Worm (Caenorhabditis elegans) whole organism, early embryonic: ENCODE measurements around the gene C07G3.10.

Source experiments
- B0310.2 ChIP-seq: sonication (generic microtip); optimal IDR thresholded peaks from 2 replicates; lab custom pipeline; 2016; ENCODE audit warnings: mild to moderate bottlenecking, missing genetic modification characterization, missing compliant biosample characterization
- F13C5.2 ChIP-seq: sonication (generic microtip); optimal IDR thresholded peaks from 2 replicates; lab custom pipeline; 2017; ENCODE audit warnings: mild to moderate bottlenecking, missing genetic modification characterization, inconsistent platforms, missing compliant biosample characterization
- aly-1 ChIP-seq: sonication (generic microtip); optimal IDR thresholded peaks from 2 replicates; lab custom pipeline; 2016; ENCODE audit warnings: missing genetic modification characterization, missing compliant biosample characterization
- ama-1 ChIP-seq: fragments of 150-350 bp; optimal IDR thresholded peaks from 2 replicates; lab custom pipeline; 2014
- ceh-13 ChIP-seq: fragments of 200-800 bp; sonication (Bioruptor generic); optimal IDR thresholded peaks from 2 replicates; lab custom pipeline; 2018; ENCODE audit warnings: mild to moderate bottlenecking, missing genetic modification characterization, missing compliant biosample characterization
- ceh-36 ChIP-seq: sonication (generic microtip); optimal IDR thresholded peaks from 2 replicates; lab custom pipeline; 2016; ENCODE audit warnings: missing genetic modification characterization, inconsistent platforms, missing compliant biosample characterization
- ets-7 ChIP-seq: sonication (generic microtip); optimal IDR thresholded peaks from 2 replicates; lab custom pipeline; 2016; ENCODE audit warnings: missing genotype, missing genetic modification characterization, missing compliant biosample characterization
- flt-1 ChIP-seq: fragments of 200-800 bp; sonication (Bioruptor generic); IDR thresholded peaks from 2 replicates; pipeline ENCODE4 v1.3.6; 2022; ENCODE audit warnings: missing genetic modification characterization, missing compliant biosample characterization
- hmbx-1 ChIP-seq: sonication (generic microtip); optimal IDR thresholded peaks from 2 replicates; lab custom pipeline; 2016; ENCODE audit warnings: mild to moderate bottlenecking, missing genetic modification characterization, missing compliant biosample characterization
- hmg-4 ChIP-seq: fragments of 200-800 bp; sonication (Bioruptor generic); optimal IDR thresholded peaks from 2 replicates; lab custom pipeline; 2018; ENCODE audit warnings: mild to moderate bottlenecking, missing genetic modification characterization, missing compliant biosample characterization
- hnd-1 ChIP-seq: sonication (generic microtip); optimal IDR thresholded peaks from 2 replicates; lab custom pipeline; 2016; ENCODE audit warnings: missing genetic modification characterization, missing compliant biosample characterization
- pes-1 ChIP-seq: fragments of 200-800 bp; sonication (Bioruptor generic); IDR thresholded peaks from 2 replicates; pipeline ENCODE4 v1.3.6; 2022; ENCODE audit warnings: missing genetic modification reagents, missing genetic modification characterization, missing compliant biosample characterization
- scrt-1 ChIP-seq: fragments of 200-800 bp; sonication (Bioruptor generic); IDR thresholded peaks from 2 replicates; pipeline ENCODE4 v1.3.6; 2022; ENCODE audit warnings: missing genetic modification characterization, missing compliant biosample characterization
- sea-1 ChIP-seq: fragments of 200-800 bp; sonication (Bioruptor generic); conservative IDR thresholded peaks from 2 replicates; pipeline ENCODE4 v1.3.6; 2022; ENCODE audit warnings: missing genetic modification characterization, missing compliant biosample characterization
- tbx-11 ChIP-seq: fragments of 200-800 bp; sonication (Bioruptor generic); IDR thresholded peaks from 2 replicates; pipeline ENCODE4 v1.3.6; 2022; ENCODE audit warnings: missing genetic modification characterization, missing compliant biosample characterization
- tbx-37 ChIP-seq: fragments of 200-800 bp; sonication (Bioruptor generic); conservative IDR thresholded peaks from 2 replicates; pipeline ENCODE4 v1.3.6; 2022; ENCODE audit warnings: missing genetic modification reagents, missing genetic modification characterization, missing compliant biosample characterization
- tra-4 ChIP-seq: sonication (generic microtip); optimal IDR thresholded peaks from 2 replicates; lab custom pipeline; 2017; ENCODE audit warnings: missing genetic modification characterization, missing compliant biosample characterization

The C07G3.10 gene

ce11 chrV:3523262-3523661, 21.2 kb downstream of the C07G3.10 start, which contains the start of gene irg-1:
TSS of gene irg-1 (plus strand) at chrV:3523587.
- TF ChIP-seq tbx-11 (GFP tag; lab: Robert Waterston, UW) (no peak), scrt-1 (GFP tag; lab: Robert Waterston, UW) (no peak), tbx-37 (GFP tag; lab: Robert Waterston, UW) (no peak), ceh-13 (GFP tag; lab: Kevin White, UChicago) (no peak), tra-4 (tag; lab: Kevin White, UChicago) (no peak), ets-7 (tag; lab: Kevin White, UChicago) (no peak), hmbx-1 (no peak), ceh-36 (tag; lab: Kevin White, UChicago) (no peak), hmg-4 (GFP tag; lab: Kevin White, UChicago) (no peak), aly-1 (tag; lab: Kevin White, UChicago) (no peak), hnd-1 (tag; lab: Kevin White, UChicago) (no peak), B0310.2 (tag; lab: Kevin White, UChicago) (no peak), pes-1 (no peak), F13C5.2 (tag; lab: Kevin White, UChicago) (no peak), sea-1 (no peak), ama-1 (lab: Kevin White, UChicago) (no peak), flt-1 (GFP tag; lab: Robert Waterston, UW) (no peak)

- TF ChIP-seq pes-1 (no peak), hmbx-1 (no peak), ama-1 (lab: Kevin White, UChicago) (no peak), hnd-1 (tag; lab: Kevin White, UChicago) (no peak), aly-1 (tag; lab: Kevin White, UChicago) (no peak), B0310.2 (tag; lab: Kevin White, UChicago) (no peak), hmg-4 (GFP tag; lab: Kevin White, UChicago) (no peak)
Measured at ce11 chrV:3524970-3525369, 22.9 kb downstream of the C07G3.10 start, which contains the start of gene T24A6.7. TSS of gene T24A6.7 (plus strand) at chrV:3525270.

ce11 chrV:3526882-3527281, 24.8 kb downstream of the C07G3.10 start, which contains the start of gene str-260:
TSS of gene str-260 (plus strand) at chrV:3527182.
- TF ChIP-seq hnd-1 (tag; lab: Kevin White, UChicago) (no peak), ceh-36 (tag; lab: Kevin White, UChicago) (no peak), F13C5.2 (tag; lab: Kevin White, UChicago) (no peak), ceh-13 (GFP tag; lab: Kevin White, UChicago) (no peak), hmbx-1 (no peak)

DNA sequence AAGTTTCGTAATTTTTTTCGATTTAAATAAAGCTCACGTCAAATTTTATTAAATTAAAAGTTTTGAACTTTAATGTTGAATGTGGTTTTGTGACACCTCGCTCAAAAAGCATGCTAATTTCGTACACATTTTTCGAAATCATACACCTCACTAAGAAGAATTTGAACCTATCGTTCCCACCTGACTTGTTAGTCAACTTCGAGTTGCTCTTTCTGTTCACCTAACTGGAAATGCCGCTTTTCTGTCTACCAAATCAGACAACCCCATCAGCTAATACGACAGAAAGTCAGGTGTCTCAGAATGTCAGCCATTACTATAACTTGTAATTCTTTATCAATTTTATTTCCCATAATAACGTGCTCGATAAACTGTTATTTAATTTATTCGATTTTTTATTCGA, 28.3 kb downstream of the C07G3.10 start, which contains the start of gene srbc-66:
Gene srbc-66, plus strand, starts transcription at position 301 of the 400 bp plus-strand sequence.
- TF ChIP-seq ama-1 (lab: Kevin White, UChicago): no peak
- no peak for TF ChIP-seq hmg-4 (GFP tag; lab: Kevin White, UChicago)
- no peak for TF ChIP-seq ceh-36 (tag; lab: Kevin White, UChicago)
- TF ChIP-seq tbx-11 (GFP tag; lab: Robert Waterston, UW): no peak
- no peak for TF ChIP-seq flt-1 (GFP tag; lab: Robert Waterston, UW)
- no peak for TF ChIP-seq F13C5.2 (tag; lab: Kevin White, UChicago)
- no peak for TF ChIP-seq aly-1 (tag; lab: Kevin White, UChicago)
- no peak for TF ChIP-seq pes-1
- no peak for TF ChIP-seq hmbx-1
- no peak for TF ChIP-seq scrt-1 (GFP tag; lab: Robert Waterston, UW)
- no peak for TF ChIP-seq ceh-13 (GFP tag; lab: Kevin White, UChicago)
- TF ChIP-seq B0310.2 (tag; lab: Kevin White, UChicago): no peak
- TF ChIP-seq tbx-37 (GFP tag; lab: Robert Waterston, UW): no peak
- no peak for TF ChIP-seq ets-7 (tag; lab: Kevin White, UChicago)
- TF ChIP-seq tra-4 (tag; lab: Kevin White, UChicago): no peak
- no peak for TF ChIP-seq sea-1

ce11 chrV:3535260-3535659, 33.2 kb downstream of the C07G3.10 start, which contains the start of gene nhr-221:
TSS of gene nhr-221 (minus strand) at chrV:3535360.
- no peak for TF ChIP-seq sea-1
- TF ChIP-seq flt-1 (GFP tag; lab: Robert Waterston, UW): no peak
- TF ChIP-seq pes-1: no peak
- no peak for TF ChIP-seq ceh-13 (GFP tag; lab: Kevin White, UChicago)
- no peak for TF ChIP-seq ama-1 (lab: Kevin White, UChicago)
- TF ChIP-seq ceh-36 (tag; lab: Kevin White, UChicago): no peak

- no peak for TF ChIP-seq tra-4 (tag; lab: Kevin White, UChicago)
- no peak for TF ChIP-seq aly-1 (tag; lab: Kevin White, UChicago)
- no peak for TF ChIP-seq ceh-13 (GFP tag; lab: Kevin White, UChicago)
- TF ChIP-seq hmg-4 (GFP tag; lab: Kevin White, UChicago): no peak
- TF ChIP-seq flt-1 (GFP tag; lab: Robert Waterston, UW): no peak
- TF ChIP-seq hmbx-1: no peak
- TF ChIP-seq ama-1 (lab: Kevin White, UChicago): no peak
- no peak for TF ChIP-seq pes-1
- TF ChIP-seq F13C5.2 (tag; lab: Kevin White, UChicago): no peak
- TF ChIP-seq hnd-1 (tag; lab: Kevin White, UChicago): no peak
- no peak for TF ChIP-seq ceh-36 (tag; lab: Kevin White, UChicago)
Measured at ce11 chrV:3538307-3538706, 36.2 kb downstream of the C07G3.10 start, which contains the start of gene nhr-93. TSS of gene nhr-93 (minus strand) at chrV:3538407.

DNA sequence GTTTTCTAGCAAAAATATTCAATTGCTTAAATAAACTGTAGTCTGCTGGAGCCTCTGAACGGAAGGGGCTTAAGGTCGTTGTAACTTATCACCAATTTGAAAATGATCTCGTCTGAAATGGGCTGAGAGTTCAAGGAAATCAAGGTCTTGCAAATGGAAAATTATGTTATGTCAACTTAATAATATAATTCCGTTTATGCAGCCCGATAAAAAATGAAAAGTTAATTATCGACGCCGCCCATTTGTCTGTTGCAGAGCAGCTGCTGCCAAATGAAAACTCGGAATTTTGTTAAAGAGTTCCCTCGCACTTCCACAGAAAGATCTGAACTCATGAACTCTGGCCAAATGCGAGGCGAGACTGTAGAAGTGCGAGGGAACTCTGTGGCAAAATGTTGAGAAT, 39.0 kb downstream of the C07G3.10 start, which contains the start of gene srbc-67:
Gene srbc-67, minus strand, starts transcription at position 101 of the 400 bp plus-strand sequence.
- TF ChIP-seq B0310.2 (tag; lab: Kevin White, UChicago) (no peak), hnd-1 (tag; lab: Kevin White, UChicago) (no peak), F13C5.2 (tag; lab: Kevin White, UChicago) (no peak), aly-1 (tag; lab: Kevin White, UChicago) (no peak), ama-1 (lab: Kevin White, UChicago) (no peak), scrt-1 (GFP tag; lab: Robert Waterston, UW) (no peak), hmbx-1 (no peak)
